Worm (Caenorhabditis elegans) whole organism, mixed stage, embryonic: ENCODE measurements around the gene srw-120.

Experiments
- ceh-39 ChIP-seq: fragments of 150-350 bp; optimal IDR thresholded peaks from 2 replicates; lab custom pipeline; 2014; ENCODE audit warnings: missing biosample characterization, missing genetic modification characterization
- ces-1 ChIP-seq: fragments of 150-350 bp; optimal IDR thresholded peaks from 2 replicates; lab custom pipeline; 2014; ENCODE audit warnings: missing biosample characterization, missing genetic modification reagents, missing genetic modification characterization
- drap-1 ChIP-seq: fragments of 200-800 bp; sonication (Bioruptor generic); optimal IDR thresholded peaks from 3 replicates; lab custom pipeline; 2018; ENCODE audit warnings: mild to moderate bottlenecking, missing genetic modification characterization, missing compliant biosample characterization

- TF ChIP-seq ces-1 (no peak), ceh-39 (tag; lab: Kevin White, UChicago) (no peak), drap-1 (GFP tag; lab: Kevin White, UChicago) (no peak)
These were observed at the start of gene srw-120 for ce11 chrV:2996105-2996504.
